Fruit fly (Drosophila melanogaster) whole organism, embryonic: ENCODE results near the gene CG15461.
A peak's percentile ranks its signal among the peaks of the same experiment; 100 is the strongest.

Source experiments
- CG10431 ChIP-seq: fragments of 200-800 bp; sonication (Bioruptor generic); optimal IDR thresholded peaks from 3 replicates; lab custom pipeline; 2018; ENCODE audit warnings: missing biosample characterization, mild to moderate bottlenecking, missing genetic modification characterization
- CG10543 ChIP-seq: fragments of 200-800 bp; sonication (Bioruptor generic); optimal IDR thresholded peaks from 3 replicates; lab custom pipeline; 2017; ENCODE audit warnings: missing biosample characterization, mild to moderate bottlenecking, missing genetic modification characterization, moderate library complexity
- CG10654 ChIP-seq: fragments of 200-800 bp; sonication (Bioruptor generic); optimal IDR thresholded peaks from 2 replicates; lab custom pipeline; 2016; ENCODE audit warnings: missing biosample characterization, missing genetic modification characterization
- CG11504 ChIP-seq: fragments of 200-800 bp; sonication (Bioruptor generic); optimal IDR thresholded peaks from 3 replicates; lab custom pipeline; 2019; ENCODE audit warnings: missing biosample characterization, mild to moderate bottlenecking, missing genetic modification characterization, moderate library complexity
- CG11696 ChIP-seq: fragments of 200-800 bp; sonication (Bioruptor generic); IDR thresholded peaks from 2 replicates; pipeline ENCODE4 v1.3.6; 2022; ENCODE audit warnings: missing biosample characterization, missing genetic modification characterization
- CG12104 ChIP-seq: fragments of 200-800 bp; sonication (Bioruptor generic); optimal IDR thresholded peaks from 3 replicates; lab custom pipeline; 2016; ENCODE audit warnings: missing biosample characterization, missing genetic modification characterization
- CG13624 ChIP-seq: fragments of 200-800 bp; sonication (Bioruptor generic); optimal IDR thresholded peaks from 2 replicates; lab custom pipeline; 2016; ENCODE audit warnings: missing biosample characterization, missing genetic modification characterization
- CG1529 ChIP-seq: fragments of 200-800 bp; sonication (Bioruptor generic); optimal IDR thresholded peaks from 3 replicates; lab custom pipeline; 2018; ENCODE audit warnings: missing biosample characterization, missing genetic modification characterization
- CG17385 ChIP-seq: fragments of 200-800 bp; sonication (Bioruptor generic); optimal IDR thresholded peaks from 3 replicates; lab custom pipeline; 2018; ENCODE audit warnings: missing biosample characterization, mild to moderate bottlenecking, missing genetic modification characterization
- CG17568 ChIP-seq: fragments of 200-800 bp; sonication (Bioruptor generic); optimal IDR thresholded peaks from 2 replicates; lab custom pipeline; 2018; ENCODE audit warnings: missing biosample characterization, mild to moderate bottlenecking, missing genetic modification characterization, moderate library complexity
- CG17912 ChIP-seq: fragments of 200-800 bp; sonication (Bioruptor generic); optimal IDR thresholded peaks from 2 replicates; lab custom pipeline; 2018; ENCODE audit warnings: missing biosample characterization, mild to moderate bottlenecking, missing genetic modification characterization
- CG18764 ChIP-seq: fragments of 200-800 bp; sonication (Bioruptor generic); optimal IDR thresholded peaks from 3 replicates; lab custom pipeline; 2016; ENCODE audit warnings: missing biosample characterization, missing genetic modification characterization
- CG2712 ChIP-seq: fragments of 200-800 bp; optimal IDR thresholded peaks from 3 replicates; lab custom pipeline; 2019; ENCODE audit warnings: missing biosample characterization, mild to moderate bottlenecking, missing genetic modification characterization, moderate library complexity
- CG3407 ChIP-seq: fragments of 200-800 bp; sonication (Bioruptor generic); optimal IDR thresholded peaks from 2 replicates; lab custom pipeline; 2018; ENCODE audit warnings: missing biosample characterization, mild to moderate bottlenecking, missing genetic modification characterization
- CG4360 ChIP-seq: fragments of 200-800 bp; sonication (Bioruptor generic); IDR thresholded peaks from 2 replicates; pipeline ENCODE4 v1.3.6; 2022; ENCODE audit warnings: missing biosample characterization, missing genetic modification characterization
- CG4730 ChIP-seq: fragments of 200-800 bp; sonication (Bioruptor generic); IDR thresholded peaks from 2 replicates; pipeline ENCODE4 v1.3.6; 2022; ENCODE audit warnings: missing biosample characterization, missing genetic modification characterization
- CG4820 ChIP-seq: fragments of 200-800 bp; sonication (Bioruptor generic); optimal IDR thresholded peaks from 3 replicates; lab custom pipeline; 2016; ENCODE audit warnings: missing biosample characterization, missing genetic modification characterization
- CG6175 ChIP-seq: fragments of 200-800 bp; sonication (Bioruptor generic); IDR thresholded peaks from 3 replicates; pipeline ENCODE4 v1.3.6; 2022; ENCODE audit warnings: missing biosample characterization, missing genetic modification characterization
- CG6765 ChIP-seq: fragments of 200-800 bp; sonication (Bioruptor generic); optimal IDR thresholded peaks from 3 replicates; lab custom pipeline; 2017; ENCODE audit warnings: missing biosample characterization, mild to moderate bottlenecking, missing genetic modification characterization
- CG6813 ChIP-seq: fragments of 200-800 bp; sonication (Bioruptor generic); optimal IDR thresholded peaks from 2 replicates; lab custom pipeline; 2017; ENCODE audit warnings: missing biosample characterization, missing genetic modification characterization, mild to moderate bottlenecking, moderate library complexity, missing genetic modification reagents
- CG7786 ChIP-seq: fragments of 200-800 bp; sonication (Bioruptor generic); optimal IDR thresholded peaks from 2 replicates; lab custom pipeline; 2016; ENCODE audit warnings: missing biosample characterization, missing genetic modification characterization
- CG8359 ChIP-seq: fragments of 200-800 bp; sonication (Bioruptor generic); optimal IDR thresholded peaks from 2 replicates; lab custom pipeline; 2017; ENCODE audit warnings: missing biosample characterization, mild to moderate bottlenecking, missing genetic modification characterization, borderline replicate concordance
- CG9727 ChIP-seq: fragments of 200-800 bp; sonication (Bioruptor generic); optimal IDR thresholded peaks from 3 replicates; lab custom pipeline; 2017; ENCODE audit warnings: missing biosample characterization, mild to moderate bottlenecking, missing genetic modification characterization
- CG9817 ChIP-seq: fragments of 200-800 bp; sonication (Bioruptor generic); optimal IDR thresholded peaks from 2 replicates; lab custom pipeline; 2018; ENCODE audit warnings: missing biosample characterization, mild to moderate bottlenecking, missing genetic modification characterization, moderate library complexity
- ERR ChIP-seq: fragments of 200-800 bp; sonication (Bioruptor generic); optimal IDR thresholded peaks from 2 replicates; lab custom pipeline; 2016; ENCODE audit warnings: missing biosample characterization, missing genetic modification characterization
- GATAe ChIP-seq: fragments of 200-800 bp; sonication (Bioruptor generic); conservative IDR thresholded peaks from 2 replicates; pipeline ENCODE4 v1.3.6; 2022; ENCODE audit warnings: missing biosample characterization, missing genetic modification characterization
- HLHmδ ChIP-seq: fragments of 200-800 bp; sonication (Bioruptor generic); optimal IDR thresholded peaks from 2 replicates; lab custom pipeline; 2018; ENCODE audit warnings: missing biosample characterization, mild to moderate bottlenecking, missing genetic modification characterization, moderate library complexity
- Hr39 ChIP-seq: fragments of >200 bp; optimal IDR thresholded peaks from 2 replicates; lab custom pipeline; 2017
- Hsf ChIP-seq: fragments of 200-800 bp; sonication (Bioruptor generic); optimal IDR thresholded peaks from 3 replicates; lab custom pipeline; 2016; ENCODE audit warnings: missing biosample characterization, missing genetic modification characterization
- Lpt ChIP-seq: fragments of >200 bp; optimal IDR thresholded peaks from 2 replicates; lab custom pipeline; 2018; ENCODE audit warnings: missing biosample characterization, missing genetic modification characterization
- Mad ChIP-seq: fragments of 200-800 bp; sonication (Bioruptor generic); optimal IDR thresholded peaks from 2 replicates; lab custom pipeline; 2016; ENCODE audit warnings: missing biosample characterization, missing genetic modification characterization
- Myb ChIP-seq: fragments of 200-800 bp; sonication (Bioruptor generic); optimal IDR thresholded peaks from 2 replicates; lab custom pipeline; 2016; ENCODE audit warnings: missing biosample characterization, missing genetic modification characterization
- Six4 ChIP-seq: fragments of 200-800 bp; sonication (Bioruptor generic); optimal IDR thresholded peaks from 2 replicates; lab custom pipeline; 2016; ENCODE audit warnings: missing biosample characterization, missing genetic modification characterization
- Sox100B ChIP-seq: fragments of 200-800 bp; sonication (Bioruptor generic); optimal IDR thresholded peaks from 3 replicates; lab custom pipeline; 2018; ENCODE audit warnings: missing biosample characterization, mild to moderate bottlenecking, missing genetic modification characterization
- Vsx1 ChIP-seq: fragments of 200-800 bp; sonication (Bioruptor generic); optimal IDR thresholded peaks from 2 replicates; lab custom pipeline; 2017; ENCODE audit warnings: missing biosample characterization, mild to moderate bottlenecking, missing genetic modification characterization, missing genetic modification reagents
- ase ChIP-seq: fragments of 200-800 bp; sonication (Bioruptor generic); IDR thresholded peaks from 3 replicates; pipeline ENCODE4 v1.3.6; 2022; ENCODE audit warnings: missing biosample characterization, missing genetic modification characterization
- chif ChIP-seq, 2 experiments: fragments of 200-800 bp; sonication (Bioruptor generic); optimal IDR thresholded peaks; 3 replicates each; lab custom pipeline; 2016; ENCODE audit warnings: missing biosample characterization in 2 of 2, missing genetic modification characterization in 2 of 2
- crc ChIP-seq: fragments of 200-800 bp; sonication (Bioruptor generic); optimal IDR thresholded peaks from 2 replicates; lab custom pipeline; 2016; ENCODE audit warnings: missing biosample characterization, missing genetic modification characterization
- dm ChIP-seq: fragments of 200-800 bp; sonication (Bioruptor generic); optimal IDR thresholded peaks from 3 replicates; lab custom pipeline; 2016; ENCODE audit warnings: missing biosample characterization, missing genetic modification characterization
- ftz-f1 ChIP-seq: fragments of 200-800 bp; sonication (Bioruptor generic); optimal IDR thresholded peaks from 2 replicates; lab custom pipeline; 2016; ENCODE audit warnings: missing biosample characterization, missing genetic modification characterization
- grn ChIP-seq: fragments of 200-800 bp; sonication (Bioruptor generic); optimal IDR thresholded peaks from 3 replicates; lab custom pipeline; 2017; ENCODE audit warnings: missing biosample characterization, missing genetic modification characterization
- hb ChIP-seq: fragments of 200-800 bp; sonication (Bioruptor generic); IDR thresholded peaks from 3 replicates; pipeline ENCODE4 v1.3.6; 2022; ENCODE audit warnings: missing biosample characterization, missing genetic modification characterization; ENCODE audit not compliant: partially characterized antibody
- ind ChIP-seq: fragments of 200-800 bp; sonication (Bioruptor generic); optimal IDR thresholded peaks from 3 replicates; lab custom pipeline; 2016; ENCODE audit warnings: missing biosample characterization, missing genetic modification characterization
- insv ChIP-seq, 2 experiments: fragments of 200-800 bp; sonication (Bioruptor generic); optimal IDR thresholded peaks; 3 replicates each; lab custom pipeline; 2016 to 2018; ENCODE audit warnings: missing biosample characterization in 2 of 2, missing genetic modification characterization in 2 of 2
- kni ChIP-seq: fragments of 200-800 bp; sonication (Bioruptor generic); optimal IDR thresholded peaks from 3 replicates; lab custom pipeline; 2017; ENCODE audit warnings: mild to moderate bottlenecking, missing biosample characterization, missing genetic modification reagents, missing genetic modification characterization
- lov ChIP-seq, 2 experiments: fragments of 200-800 bp in 1 of 2; fragments of >200 bp in 1 of 2; sonication (Bioruptor generic) in 1 of 2; IDR thresholded peaks in 1 of 2; optimal IDR thresholded peaks in 1 of 2; 2 replicates in 1 of 2; 3 replicates in 1 of 2; pipeline versions ENCODE4 v1.3.6 to Lab custom; 2017 to 2022; ENCODE audit warnings: missing biosample characterization in 1 of 2, missing genetic modification characterization in 1 of 2
- pzg ChIP-seq: fragments of 200-800 bp; sonication (Bioruptor generic); optimal IDR thresholded peaks from 3 replicates; lab custom pipeline; 2018; ENCODE audit warnings: missing biosample characterization, mild to moderate bottlenecking, missing genetic modification characterization, moderate library complexity
- salm ChIP-seq: fragments of 200-800 bp; sonication (Bioruptor generic); optimal IDR thresholded peaks from 2 replicates; lab custom pipeline; 2018; ENCODE audit warnings: missing biosample characterization, mild to moderate bottlenecking, missing genetic modification characterization
- sima ChIP-seq: fragments of 200-800 bp; sonication (Bioruptor generic); optimal IDR thresholded peaks from 2 replicates; lab custom pipeline; 2016; ENCODE audit warnings: missing biosample characterization, missing genetic modification characterization
- tap ChIP-seq: fragments of 200-800 bp; optimal IDR thresholded peaks from 3 replicates; lab custom pipeline; 2019; ENCODE audit warnings: missing biosample characterization, mild to moderate bottlenecking, missing genetic modification characterization, moderate library complexity
- zfh2 ChIP-seq: fragments of 200-800 bp; sonication (Bioruptor generic); optimal IDR thresholded peaks from 2 replicates; lab custom pipeline; 2016; ENCODE audit warnings: missing biosample characterization, missing genetic modification characterization

CG15461 gene

DNA sequence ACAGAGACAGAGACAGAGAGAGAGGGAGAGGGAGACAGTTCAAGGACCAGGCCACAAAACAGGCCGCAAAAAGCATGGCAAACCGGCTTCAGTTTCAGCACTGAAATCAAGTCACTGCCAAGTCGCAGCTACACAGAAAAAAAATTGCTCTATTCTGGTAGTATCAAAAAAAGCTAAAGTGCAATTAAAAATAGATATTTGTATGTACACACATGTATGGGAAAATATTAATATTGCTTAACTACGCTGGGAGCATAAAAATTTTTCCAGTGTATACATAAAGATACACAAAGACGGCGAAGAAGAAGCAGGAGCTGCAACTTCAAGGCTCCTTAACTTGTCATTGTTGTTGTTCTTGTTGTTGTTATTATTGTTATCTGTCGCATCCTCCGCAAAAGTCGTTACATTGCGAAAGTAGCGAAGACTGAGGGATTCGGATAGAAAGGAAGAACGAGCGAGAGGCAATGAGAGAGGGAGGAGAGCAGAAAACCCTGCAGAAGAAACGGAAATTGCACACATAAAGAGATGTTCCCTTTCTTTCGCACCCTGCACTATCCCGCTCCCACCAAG, 15.1 kb downstream of the CG15461 start (continued):
- no peak for TF ChIP-seq CG6175 (GFP tag; lab: Robert Waterston, UW)
- TF ChIP-seq Hr39 (lab: Kevin White, UChicago), result no peak
- no peak for TF ChIP-seq CG17912 (GFP tag; lab: Kevin White, UChicago)
- TF ChIP-seq CG6813 (GFP tag; lab: Kevin White, UChicago), result no peak
- TF ChIP-seq CG13624 (GFP tag; lab: Kevin White, UChicago), result no peak
- peak; percentile 25 to 35 for TF ChIP-seq chif (GFP tag; optimal IDR thresholded peaks at IDR 0.05; lab: Kevin White, UChicago)
- TF ChIP-seq dm (GFP tag; lab: Kevin White, UChicago), result no peak
- peak; percentile 1 for TF ChIP-seq CG7786 (GFP tag; lab: Kevin White, UChicago)
- no peak for TF ChIP-seq salm (tag; lab: Kevin White, UChicago)
- TF ChIP-seq HLHmδ (GFP tag; lab: Kevin White, UChicago), result no peak
- no peak for TF ChIP-seq pzg (GFP tag; lab: Kevin White, UChicago)
- TF ChIP-seq CG11504 (tag; lab: Kevin White, UChicago), result peak; percentile 24
- TF ChIP-seq CG4820 (GFP tag; lab: Kevin White, UChicago), result no peak
- no peak for TF ChIP-seq crc
- no peak for TF ChIP-seq CG10543 (GFP tag; lab: Kevin White, UChicago)
- TF ChIP-seq CG4360, result no peak
- TF ChIP-seq CG10654 (GFP tag; lab: Kevin White, UChicago), result no peak
- TF ChIP-seq Hsf (GFP tag; lab: Kevin White, UChicago), result peak; percentile 36
- TF ChIP-seq CG9817, result peak; percentile 12
- 0 out of 2 replicates have a peak, but pooled peaks have one; percentile 28 for TF ChIP-seq CG4730 (GFP tag; lab: Robert Waterston, UW)
- TF ChIP-seq tap (tag; lab: Kevin White, UChicago), result no peak
- no peak for TF ChIP-seq Vsx1 (GFP tag; lab: Kevin White, UChicago)
- TF ChIP-seq ase, result no peak
- TF ChIP-seq CG17568 (GFP tag; lab: Kevin White, UChicago), result no peak
- no peak for TF ChIP-seq grn
- no peak for TF ChIP-seq CG8359
- no peak for TF ChIP-seq GATAe (GFP tag; lab: Robert Waterston, UW)
- no peak for TF ChIP-seq kni (GFP tag; lab: Kevin White, UChicago)
- TF ChIP-seq Myb, result no peak
- no peak for TF ChIP-seq lov (optimal IDR thresholded peaks at IDR 0.05; lab: Kevin White, UChicago)
- TF ChIP-seq lov (GFP tag; IDR thresholded peaks at IDR 0.05; lab: Robert Waterston, UW), result 0 out of 3 replicates have a peak, but pooled peaks have one; percentile 14
- peak; percentile 25 for TF ChIP-seq CG9727 (GFP tag; lab: Kevin White, UChicago)
- TF ChIP-seq CG6765 (GFP tag; lab: Kevin White, UChicago), result no peak
- peak; percentile 52 for TF ChIP-seq CG2712 (tag; lab: Kevin White, UChicago)
- no peak for TF ChIP-seq insv (GFP tag; optimal IDR thresholded peaks at IDR 0.05; lab: Kevin White, UChicago)
- no peak for TF ChIP-seq CG12104 (GFP tag; lab: Kevin White, UChicago)
- TF ChIP-seq CG1529 (GFP tag; lab: Kevin White, UChicago), result no peak
- no peak for TF ChIP-seq Lpt
- no peak for TF ChIP-seq CG18764 (GFP tag; lab: Kevin White, UChicago)
- TF ChIP-seq hb (GFP tag; lab: Robert Waterston, UW), result no peak
- no peak for TF ChIP-seq Sox100B
- TF ChIP-seq Six4 (GFP tag; lab: Kevin White, UChicago), result no peak
- peak; percentile 51 for TF ChIP-seq CG17385
- TF ChIP-seq sima (GFP tag; lab: Kevin White, UChicago), result no peak
- no peak for TF ChIP-seq zfh2 (GFP tag; lab: Kevin White, UChicago)
- no peak for TF ChIP-seq CG10431
- no peak for TF ChIP-seq CG11696 (GFP tag; lab: Robert Waterston, UW)
- TF ChIP-seq ftz-f1 (GFP tag; lab: Kevin White, UChicago), result no peak
- TF ChIP-seq ERR (GFP tag; lab: Kevin White, UChicago), result no peak
- TF ChIP-seq Mad, result no peak
- TF ChIP-seq ind (GFP tag; lab: Kevin White, UChicago), result no peak
- TF ChIP-seq CG3407 (GFP tag; lab: Kevin White, UChicago), result no peak
